Worm (Caenorhabditis elegans): ENCODE measurements around the gene plc-2.
A peak's percentile ranks its signal among the peaks of the same experiment; 100 is the strongest.

Gene plc-2

DNA sequence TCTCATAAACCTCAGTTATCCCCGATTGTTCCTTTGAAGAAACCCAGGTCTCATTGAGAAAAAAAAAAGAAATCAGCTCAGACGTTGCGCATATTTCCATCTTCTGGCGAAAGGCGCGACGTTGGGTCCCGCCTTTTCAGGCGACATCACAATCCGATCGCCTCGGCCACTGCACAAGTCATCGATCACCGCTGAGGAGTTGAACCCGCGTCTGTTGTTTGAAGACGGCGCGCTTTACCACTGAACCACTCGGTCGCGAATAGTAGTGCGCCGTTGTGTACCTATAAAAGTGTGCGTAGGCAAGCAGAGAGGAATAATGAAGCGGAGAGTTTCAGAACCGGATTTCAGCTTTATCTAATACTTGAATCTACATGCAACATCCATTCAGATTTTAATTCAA lies 1.5 kb upstream of the plc-2 start, which contains the start of gene Y75B12B.11 (continued):
- TF ChIP-seq F10B5.3 (tag; optimal IDR thresholded peaks at IDR 0.05) (peak; percentile 85), Y5F2A.4 (GFP tag; optimal IDR thresholded peaks at IDR 0.05) (peak; percentile 94), ces-1 (GFP tag; optimal IDR thresholded peaks at IDR 0.05) (no peak), hif-1 (tag; optimal IDR thresholded peaks at IDR 0.05) (peak; percentile 39 to 66), mxl-3 (GFP tag; optimal IDR thresholded peaks at IDR 0.05) (peak; percentile 81), lin-13 (GFP tag; optimal IDR thresholded peaks at IDR 0.05) (peak; percentile 93), ZK337.2 (GFP tag; IDR thresholded peaks at IDR 0.05) (peak; percentile 89), nhr-76 (tag; optimal IDR thresholded peaks at IDR 0.05) (no peak), sdz-12 (GFP tag; optimal IDR thresholded peaks at IDR 0.05) (peak; percentile 91), unc-130 (GFP tag; optimal IDR thresholded peaks at IDR 0.05) (peak; percentile 92), dve-1 (tag; optimal IDR thresholded peaks at IDR 0.05; ENCODE audit: insufficient read depth) (peak; percentile 93), unc-62 (GFP tag; optimal IDR thresholded peaks at IDR 0.05 in 1 of 2) (no peak), unc-62 (tag; optimal IDR thresholded peaks at IDR 0.05) (no peak), daf-16 (GFP tag; optimal IDR thresholded peaks at IDR 0.05) (peak; percentile 88 to 98), daf-16 (tag; optimal IDR thresholded peaks at IDR 0.05) (peak; percentile 84), fkh-10 (GFP tag; optimal IDR thresholded peaks at IDR 0.05) (no peak), nhr-77 (tag; optimal IDR thresholded peaks at IDR 0.05) (peak; percentile 58), F37D6.2 (tag; optimal IDR thresholded peaks at IDR 0.05) (peak; percentile 72), aly-2 (tag; optimal IDR thresholded peaks at IDR 0.05) (peak; percentile 92), Y75B8A.6 (GFP tag; IDR thresholded peaks at IDR 0.05) (peak; percentile 83; the same call in 1 of the 2 replicates), nhr-41 (GFP tag; IDR thresholded peaks at IDR 0.05) (peak; percentile 92), nhr-102 (tag; optimal IDR thresholded peaks at IDR 0.05) (peak; percentile 93), R02D3.7 (tag; optimal IDR thresholded peaks at IDR 0.05) (no peak), madf-5 (GFP tag; IDR thresholded peaks at IDR 0.05) (peak; percentile 88 to 90), madf-9 (GFP tag; conservative IDR thresholded peaks at IDR 0.05) (peak; percentile 91), lin-29 (GFP tag; IDR thresholded peaks at IDR 0.05) (peak; percentile 85), duxl-1 (tag; optimal IDR thresholded peaks at IDR 0.05; ENCODE audit: poor library complexity) (peak; percentile 84), nhr-11 (tag; optimal IDR thresholded peaks at IDR 0.05) (peak; percentile 55), nhr-28 (tag; optimal IDR thresholded peaks at IDR 0.05) (peak; percentile 23), arid-1 (GFP tag; conservative IDR thresholded peaks at IDR 0.05) (peak; percentile 97), dmd-8 (GFP tag; IDR thresholded peaks at IDR 0.05) (peak; percentile 99), T26A8.4 (GFP tag; IDR thresholded peaks at IDR 0.05) (peak; percentile 94), ceh-62 (tag; optimal IDR thresholded peaks at IDR 0.05) (no peak), tag-97 (GFP tag; IDR thresholded peaks at IDR 0.05) (no peak), vab-7 (GFP tag; IDR thresholded peaks at IDR 0.05) (peak; percentile 98), skn-1 (tag; optimal IDR thresholded peaks at IDR 0.05) (no peak), cey-2 (tag; optimal IDR thresholded peaks at IDR 0.05; ENCODE audit: borderline replicate concordance, insufficient read depth) (no peak), pqm-1 (tag; optimal IDR thresholded peaks at IDR 0.05) (peak; percentile 7), nhr-42 (GFP tag; IDR thresholded peaks at IDR 0.05) (peak; percentile 91), ctbp-1 (GFP tag; IDR thresholded peaks at IDR 0.05) (peak; percentile 93), zfp-2 (tag; optimal IDR thresholded peaks at IDR 0.05) (peak; percentile 66), attf-4 (tag; optimal IDR thresholded peaks at IDR 0.05) (no peak), lim-7 (GFP tag; IDR thresholded peaks at IDR 0.05) (peak; percentile 98), ceh-28 (tag; optimal IDR thresholded peaks at IDR 0.05) (no peak), mep-1 (tag; optimal IDR thresholded peaks at IDR 0.05) (peak; percentile 92), daf-12 (tag; optimal IDR thresholded peaks at IDR 0.05) (no peak), spr-1 (tag; optimal IDR thresholded peaks at IDR 0.05) (peak; percentile 95), ceh-20 (GFP tag; IDR thresholded peaks at IDR 0.05) (peak; percentile 89), F26F4.8 (GFP tag; conservative IDR thresholded peaks at IDR 0.05) (peak; percentile 99), zfp-3 (GFP tag; conservative IDR thresholded peaks at IDR 0.05) (peak; percentile 92), D1046.2 (GFP tag; IDR thresholded peaks at IDR 0.05) (peak; percentile 96), nhr-237 (tag; optimal IDR thresholded peaks at IDR 0.05) (no peak)

All from whole organism, L4 larva.